Fruit fly (Drosophila melanogaster) whole organism, embryonic: ENCODE data around the gene Creld.

Experiments
- CG10147 ChIP-seq: fragments of 200-800 bp; sonication (Bioruptor generic); optimal IDR thresholded peaks from 2 replicates; lab custom pipeline; 2019; ENCODE audit warnings: missing biosample characterization, mild to moderate bottlenecking, missing genetic modification characterization, moderate library complexity
- CG10462 ChIP-seq: fragments of 200-800 bp; sonication (Bioruptor generic); optimal IDR thresholded peaks from 2 replicates; lab custom pipeline; 2016; ENCODE audit warnings: missing biosample characterization, missing genetic modification characterization
- CG10565 ChIP-seq: fragments of 200-800 bp; sonication (Bioruptor generic); optimal IDR thresholded peaks from 3 replicates; lab custom pipeline; 2016; ENCODE audit warnings: missing biosample characterization, mild to moderate bottlenecking, missing genetic modification characterization
- CG11093 ChIP-seq: fragments of 200-800 bp; sonication (Bioruptor generic); IDR thresholded peaks from 3 replicates; pipeline ENCODE4 v1.3.6; 2022; ENCODE audit warnings: missing biosample characterization, missing genetic modification characterization
- CG12659 ChIP-seq: fragments of 200-800 bp; sonication (Bioruptor generic); optimal IDR thresholded peaks from 3 replicates; lab custom pipeline; 2017; ENCODE audit warnings: mild to moderate bottlenecking, missing biosample characterization, missing genetic modification reagents, missing genetic modification characterization
- CG13624 ChIP-seq: fragments of 200-800 bp; sonication (Bioruptor generic); optimal IDR thresholded peaks from 2 replicates; lab custom pipeline; 2016; ENCODE audit warnings: missing biosample characterization, missing genetic modification characterization
- CG15514 ChIP-seq: fragments of 200-800 bp; sonication (Bioruptor generic); optimal IDR thresholded peaks from 3 replicates; lab custom pipeline; 2017; ENCODE audit warnings: missing biosample characterization, missing genetic modification characterization, mild to moderate bottlenecking, moderate library complexity, missing genetic modification reagents
- CG16779 ChIP-seq: fragments of 200-800 bp; sonication (Bioruptor generic); IDR thresholded peaks from 2 replicates; pipeline ENCODE4 v1.3.6; 2022; ENCODE audit warnings: missing biosample characterization, missing genetic modification characterization
- CG16813 ChIP-seq: fragments of 200-800 bp; sonication (Bioruptor generic); IDR thresholded peaks from 3 replicates; pipeline ENCODE4 v1.3.6; 2022; ENCODE audit warnings: missing biosample characterization, missing genetic modification characterization; ENCODE audit not compliant: partially characterized antibody
- CG2129 ChIP-seq: fragments of 200-800 bp; sonication (Bioruptor generic); IDR thresholded peaks from 2 replicates; pipeline ENCODE4 v1.3.6; 2022; ENCODE audit warnings: missing biosample characterization, missing genetic modification characterization; ENCODE audit not compliant: partially characterized antibody
- CG31388 ChIP-seq: fragments of 200-800 bp; sonication (Bioruptor generic); optimal IDR thresholded peaks from 2 replicates; lab custom pipeline; 2016; ENCODE audit warnings: missing biosample characterization, missing genetic modification characterization
- CG33213 ChIP-seq: fragments of 200-800 bp; sonication (Bioruptor generic); optimal IDR thresholded peaks from 3 replicates; lab custom pipeline; 2016; ENCODE audit warnings: missing biosample characterization, missing genetic modification characterization
- CG34224 ChIP-seq: fragments of 200-800 bp; sonication (Bioruptor generic); IDR thresholded peaks from 3 replicates; pipeline ENCODE4 v1.3.6; 2022; ENCODE audit warnings: missing biosample characterization, missing genetic modification characterization; ENCODE audit not compliant: partially characterized antibody
- CG3995 ChIP-seq: fragments of 200-800 bp; sonication (Bioruptor generic); optimal IDR thresholded peaks from 3 replicates; lab custom pipeline; 2016; ENCODE audit warnings: missing biosample characterization, missing genetic modification characterization
- CG42726 ChIP-seq: fragments of 200-800 bp; sonication (Bioruptor generic); IDR thresholded peaks from 2 replicates; pipeline ENCODE4 v1.3.6; 2022; ENCODE audit warnings: missing biosample characterization, missing genetic modification characterization; ENCODE audit not compliant: partially characterized antibody
- CG6791 ChIP-seq: fragments of 200-800 bp; sonication (Bioruptor generic); IDR thresholded peaks from 3 replicates; pipeline ENCODE4 v1.3.6; 2022; ENCODE audit warnings: missing biosample characterization, missing genetic modification characterization; ENCODE audit not compliant: partially characterized antibody
- CHES-1-like ChIP-seq: fragments of 200-800 bp; sonication (Bioruptor generic); optimal IDR thresholded peaks from 2 replicates; lab custom pipeline; 2016; ENCODE audit warnings: missing biosample characterization, missing genetic modification characterization
- Dp ChIP-seq: fragments of 200-800 bp; sonication (Bioruptor generic); optimal IDR thresholded peaks from 2 replicates; lab custom pipeline; 2018; ENCODE audit warnings: missing biosample characterization, mild to moderate bottlenecking, missing genetic modification characterization, moderate library complexity
- E2f2 ChIP-seq: fragments of 200-800 bp; sonication (Bioruptor generic); IDR thresholded peaks from 2 replicates; pipeline ENCODE4 v1.3.6; 2022; ENCODE audit warnings: missing biosample characterization, missing genetic modification characterization
- HmgD ChIP-seq: fragments of 200-800 bp; sonication (Bioruptor generic); optimal IDR thresholded peaks from 3 replicates; lab custom pipeline; 2016; ENCODE audit warnings: missing biosample characterization, missing genetic modification characterization
- HmgZ ChIP-seq: fragments of 200-800 bp; sonication (Bioruptor generic); optimal IDR thresholded peaks from 2 replicates; lab custom pipeline; 2018; ENCODE audit warnings: missing biosample characterization, mild to moderate bottlenecking, missing genetic modification characterization
- Jarid2 ChIP-seq: fragments of 200-800 bp; sonication (Bioruptor generic); optimal IDR thresholded peaks from 3 replicates; lab custom pipeline; 2017; ENCODE audit warnings: mild to moderate bottlenecking, missing biosample characterization, missing genetic modification reagents, missing genetic modification characterization
- Med ChIP-seq: fragments of 200-800 bp; sonication (Bioruptor generic); peaks from one replicate; lab custom pipeline; 2016; ENCODE audit warnings: missing biosample characterization, missing genetic modification characterization, mild to moderate bottlenecking, inconsistent platforms, moderate library complexity
- Spps ChIP-seq: fragments of 200-800 bp; sonication (Bioruptor generic); optimal IDR thresholded peaks from 2 replicates; lab custom pipeline; 2018; ENCODE audit warnings: missing biosample characterization, mild to moderate bottlenecking, missing genetic modification characterization
- ato ChIP-seq: fragments of 200-800 bp; sonication (Bioruptor generic); IDR thresholded peaks from 2 replicates; pipeline ENCODE4 v1.3.6; 2022; ENCODE audit warnings: missing biosample characterization, missing genetic modification characterization; ENCODE audit not compliant: partially characterized antibody
- bbx ChIP-seq: fragments of 200-800 bp; sonication (Bioruptor generic); IDR thresholded peaks from 2 replicates; pipeline ENCODE4 v1.3.6; 2022; ENCODE audit warnings: missing biosample characterization, missing genetic modification characterization; ENCODE audit not compliant: partially characterized antibody
- bigmax ChIP-seq: fragments of 200-800 bp; sonication (Bioruptor generic); optimal IDR thresholded peaks from 2 replicates; lab custom pipeline; 2018; ENCODE audit warnings: missing biosample characterization, mild to moderate bottlenecking, missing genetic modification characterization
- bsh ChIP-seq, 2 experiments: fragments of 200-800 bp; sonication (Bioruptor generic); optimal IDR thresholded peaks; 2 replicates each; lab custom pipeline; 2017 to 2018; ENCODE audit warnings: mild to moderate bottlenecking in 2 of 2, missing biosample characterization in 2 of 2, missing genetic modification characterization in 2 of 2, moderate library complexity in 1 of 2
- cad ChIP-seq: fragments of >200 bp; optimal IDR thresholded peaks from 2 replicates; lab custom pipeline; 2017; ENCODE audit warnings: missing biosample characterization, missing genetic modification characterization
- chinmo ChIP-seq: fragments of 200-800 bp; sonication (Bioruptor generic); IDR thresholded peaks from 4 replicates; pipeline ENCODE4 v1.3.6; 2022; ENCODE audit warnings: missing biosample characterization, missing genetic modification characterization; ENCODE audit not compliant: partially characterized antibody
- dimm ChIP-seq: fragments of 200-800 bp; sonication (Bioruptor generic); IDR thresholded peaks from 2 replicates; pipeline ENCODE4 v1.3.6; 2022; ENCODE audit warnings: missing biosample characterization, missing genetic modification characterization
- dm ChIP-seq: fragments of 200-800 bp; sonication (Bioruptor generic); optimal IDR thresholded peaks from 3 replicates; lab custom pipeline; 2016; ENCODE audit warnings: missing biosample characterization, missing genetic modification characterization
- ems ChIP-seq: fragments of 200-800 bp; sonication (Bioruptor generic); optimal IDR thresholded peaks from 3 replicates; lab custom pipeline; 2016; ENCODE audit warnings: missing biosample characterization, missing genetic modification characterization
- fu2 ChIP-seq: fragments of 200-800 bp; sonication (Bioruptor generic); optimal IDR thresholded peaks from 2 replicates; lab custom pipeline; 2016; ENCODE audit warnings: missing biosample characterization, missing genetic modification characterization
- gro ChIP-seq: fragments of 200-800 bp; sonication (Bioruptor generic); optimal IDR thresholded peaks from 2 replicates; lab custom pipeline; 2016; ENCODE audit warnings: missing biosample characterization, missing genetic modification characterization
- hb ChIP-seq: fragments of 200-800 bp; sonication (Bioruptor generic); IDR thresholded peaks from 3 replicates; pipeline ENCODE4 v1.3.6; 2022; ENCODE audit warnings: missing biosample characterization, missing genetic modification characterization; ENCODE audit not compliant: partially characterized antibody
- hbn ChIP-seq: fragments of 200-800 bp; sonication (Bioruptor generic); IDR thresholded peaks from 2 replicates; pipeline ENCODE4 v1.3.6; 2022; ENCODE audit warnings: missing biosample characterization, missing genetic modification characterization; ENCODE audit not compliant: partially characterized antibody
- lilli ChIP-seq: fragments of 200-800 bp; sonication (Bioruptor generic); optimal IDR thresholded peaks from 3 replicates; lab custom pipeline; 2016; ENCODE audit warnings: missing biosample characterization, missing genetic modification characterization
- mld ChIP-seq: fragments of 200-800 bp; sonication (Bioruptor generic); IDR thresholded peaks from 3 replicates; pipeline ENCODE4 v1.3.6; 2022; ENCODE audit warnings: missing biosample characterization, missing genetic modification characterization; ENCODE audit not compliant: partially characterized antibody
- pita ChIP-seq: fragments of 200-800 bp; sonication (Bioruptor generic); optimal IDR thresholded peaks from 2 replicates; lab custom pipeline; 2017; ENCODE audit warnings: missing biosample characterization, mild to moderate bottlenecking, missing genetic modification characterization
- pzg ChIP-seq: fragments of 200-800 bp; sonication (Bioruptor generic); optimal IDR thresholded peaks from 3 replicates; lab custom pipeline; 2018; ENCODE audit warnings: missing biosample characterization, mild to moderate bottlenecking, missing genetic modification characterization, moderate library complexity
- rib ChIP-seq: fragments of 200-800 bp; sonication (Bioruptor generic); IDR thresholded peaks from 2 replicates; pipeline ENCODE4 v1.3.6; 2022; ENCODE audit warnings: missing biosample characterization, missing genetic modification characterization
- row ChIP-seq: fragments of 200-800 bp; sonication (Bioruptor generic); IDR thresholded peaks from 3 replicates; pipeline ENCODE4 v1.3.6; 2022; ENCODE audit warnings: missing biosample characterization, missing genetic modification characterization
- slbo ChIP-seq: fragments of 200-800 bp; sonication (Bioruptor generic); IDR thresholded peaks from 2 replicates; pipeline ENCODE4 v1.3.6; 2022; ENCODE audit warnings: missing biosample characterization, missing genetic modification characterization
- sqz ChIP-seq: fragments of 200-800 bp; sonication (Bioruptor generic); optimal IDR thresholded peaks from 3 replicates; lab custom pipeline; 2018; ENCODE audit warnings: missing biosample characterization, mild to moderate bottlenecking, missing genetic modification characterization
- ssp ChIP-seq: fragments of 200-800 bp; sonication (Bioruptor generic); IDR thresholded peaks from 2 replicates; pipeline ENCODE4 v1.3.6; 2022; ENCODE audit warnings: missing biosample characterization, missing genetic modification characterization
- ttk ChIP-seq: fragments of 200-800 bp; sonication (Bioruptor generic); IDR thresholded peaks from 2 replicates; pipeline ENCODE4 v2.1.2; 2022; ENCODE audit warnings: missing biosample characterization, missing genetic modification characterization
- unc-4 ChIP-seq: fragments of 200-800 bp; sonication (Bioruptor generic); IDR thresholded peaks from 2 replicates; pipeline ENCODE4 v1.3.6; 2022; ENCODE audit warnings: missing biosample characterization, missing genetic modification characterization; ENCODE audit not compliant: partially characterized antibody
- zen2 ChIP-seq: fragments of 200-800 bp; sonication (Bioruptor generic); IDR thresholded peaks from 3 replicates; pipeline ENCODE4 v1.3.6; 2022; ENCODE audit warnings: missing biosample characterization, missing genetic modification characterization; ENCODE audit not compliant: partially characterized antibody

The Creld gene

dm6 chr2L:102161-102761, at the start of gene Creld:
Creld (plus strand) TSS chr2L:102380.
- peak; percentile 75 for TF ChIP-seq gro (GFP tag; lab: Kevin White, UChicago)
- TF ChIP-seq pzg (GFP tag; lab: Kevin White, UChicago) = peak; percentile 93
- no peak for TF ChIP-seq dimm (GFP tag; lab: Robert Waterston, UW)
- peak; percentile 52 for TF ChIP-seq CG13624 (GFP tag; lab: Kevin White, UChicago)
- TF ChIP-seq fu2 (GFP tag; lab: Kevin White, UChicago) = no peak
- TF ChIP-seq CHES-1-like (GFP tag; lab: Kevin White, UChicago) = peak; percentile 14
- peak; percentile 20 for TF ChIP-seq dm
- TF ChIP-seq unc-4 (GFP tag; lab: Robert Waterston, UW) = peak; percentile 99
- TF ChIP-seq CG42726 = peak; percentile 100
- TF ChIP-seq sqz = no peak
- TF ChIP-seq ttk (GFP tag; lab: Robert Waterston, UW) = no peak
- TF ChIP-seq Med (GFP tag; lab: Kevin White, UChicago) = peak; percentile 86
- peak; percentile 13 for TF ChIP-seq HmgD
- no peak for TF ChIP-seq ssp (GFP tag; lab: Robert Waterston, UW)
- TF ChIP-seq CG12659 = peak; percentile 63
- TF ChIP-seq pita (GFP tag; lab: Kevin White, UChicago) = peak; percentile 47
- peak; percentile 100 for TF ChIP-seq mld (GFP tag; lab: Robert Waterston, UW)
- TF ChIP-seq Dp (GFP tag; lab: Kevin White, UChicago) = peak; percentile 59
- no peak for TF ChIP-seq Jarid2
- TF ChIP-seq CG6791 (GFP tag; lab: Robert Waterston, UW) = peak; percentile 100
- TF ChIP-seq bbx = peak; percentile 100
- peak; percentile 100 for TF ChIP-seq CG2129 (GFP tag; lab: Robert Waterston, UW)
- TF ChIP-seq rib (GFP tag; lab: Robert Waterston, UW) = peak; percentile 35; the same call in 1 of the 2 replicates
- no peak for TF ChIP-seq cad (GFP tag; lab: Kevin White, UChicago)
- peak; percentile 99 for TF ChIP-seq hb (GFP tag; lab: Robert Waterston, UW)
- no peak for TF ChIP-seq CG10462 (GFP tag; lab: Kevin White, UChicago)
- peak; percentile 43 for TF ChIP-seq lilli (GFP tag; lab: Kevin White, UChicago)
- TF ChIP-seq ems (GFP tag; lab: Kevin White, UChicago) = peak; percentile 0
- TF ChIP-seq ato (GFP tag; lab: Robert Waterston, UW) = peak; percentile 99
- peak; percentile 100; the same call in 3 of the 4 replicates for TF ChIP-seq chinmo
- peak; percentile 100 for TF ChIP-seq zen2 (GFP tag; lab: Robert Waterston, UW)
- TF ChIP-seq CG31388 = no peak
- no peak for TF ChIP-seq bsh (GFP tag; optimal IDR thresholded peaks at IDR 0.05; lab: Kevin White, UChicago)
- peak; percentile 100 for TF ChIP-seq hbn
- no peak for TF ChIP-seq CG16779 (GFP tag; lab: Robert Waterston, UW)
- TF ChIP-seq CG33213 (GFP tag; lab: Kevin White, UChicago) = peak; percentile 54
- peak; percentile 100 for TF ChIP-seq CG16813 (GFP tag; lab: Robert Waterston, UW)
- TF ChIP-seq CG34224 = peak; percentile 100
- TF ChIP-seq CG11093 (GFP tag; lab: Robert Waterston, UW) = no peak
- no peak for TF ChIP-seq Spps
- TF ChIP-seq row (GFP tag; lab: Robert Waterston, UW) = peak; percentile 45
- TF ChIP-seq HmgZ (tag; lab: Kevin White, UChicago) = peak; percentile 74
- no peak for TF ChIP-seq CG10565 (GFP tag; lab: Kevin White, UChicago)
- TF ChIP-seq CG15514 (GFP tag; lab: Kevin White, UChicago) = peak; percentile 94
- no peak for TF ChIP-seq slbo
- TF ChIP-seq CG10147 = no peak
- TF ChIP-seq bigmax (GFP tag; lab: Kevin White, UChicago) = peak; percentile 16
- peak; percentile 72 for TF ChIP-seq E2f2
- TF ChIP-seq CG3995 (GFP tag; lab: Kevin White, UChicago) = peak; percentile 56
